Worm (Caenorhabditis elegans) whole organism, L1 larva: ENCODE measurements around the gene lin-36.

ENCODE experiments used
- elt-2 ChIP-seq: sonication (generic microtip); optimal IDR thresholded peaks from 2 replicates; lab custom pipeline; 2016; ENCODE audit warnings: missing genetic modification characterization, mild to moderate bottlenecking, inconsistent platforms, missing compliant biosample characterization, missing genetic modification reagents
- snpc-4 ChIP-seq: fragments of 150-350 bp; optimal IDR thresholded peaks from 2 replicates; lab custom pipeline; 2014; ENCODE audit warnings: missing biosample characterization, missing genetic modification characterization
- unc-62 ChIP-seq: fragments of 150-350 bp; optimal IDR thresholded peaks from 2 replicates; lab custom pipeline; 2014; ENCODE audit warnings: missing biosample characterization, missing genetic modification reagents, missing genetic modification characterization
- ztf-4 ChIP-seq: fragments of 150-350 bp; optimal IDR thresholded peaks from 2 replicates; lab custom pipeline; 2014; ENCODE audit warnings: missing biosample characterization, missing genetic modification characterization

DNA sequence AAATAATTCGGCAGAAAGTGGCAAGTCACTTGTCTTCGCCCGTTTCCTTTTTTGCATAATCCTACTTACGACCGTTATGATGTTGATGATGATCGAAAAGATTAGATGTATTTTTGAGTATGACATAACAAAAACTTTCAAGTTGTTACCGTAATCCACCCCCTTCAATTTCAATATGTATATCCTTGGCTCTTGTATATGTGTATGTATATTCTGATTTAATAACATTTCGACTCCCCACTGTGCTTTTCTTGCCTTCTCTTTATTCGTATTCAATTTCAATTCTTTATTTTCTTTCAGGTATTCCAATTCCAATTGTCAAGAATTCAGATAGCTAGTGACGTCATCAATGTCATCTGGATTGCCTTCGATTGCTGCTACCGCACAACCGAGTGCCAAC, 46.3 kb upstream of the lin-36 start, which contains the start of gene pros-1:
- no peak for TF ChIP-seq ztf-4 (tag; lab: Kevin White, UChicago)
- no peak for TF ChIP-seq unc-62
- TF ChIP-seq elt-2 (tag; lab: Kevin White, UChicago) = no peak
- no peak for TF ChIP-seq snpc-4
